Fruit fly (Drosophila melanogaster) whole organism, adult: ENCODE measurements around the gene RpS19b.

ENCODE experiments used
- CG14711 ChIP-seq: fragments of 200-800 bp; sonication (Bioruptor generic); optimal IDR thresholded peaks from 2 replicates; lab custom pipeline; 2018; ENCODE audit warnings: missing biosample characterization, mild to moderate bottlenecking, missing genetic modification characterization, moderate library complexity
- CG1620 ChIP-seq: fragments of 200-800 bp; sonication (Bioruptor generic); optimal IDR thresholded peaks from 2 replicates; lab custom pipeline; 2016; ENCODE audit warnings: missing biosample characterization, missing genetic modification characterization
- CG33017 ChIP-seq: fragments of 200-800 bp; sonication (Bioruptor generic); optimal IDR thresholded peaks from 2 replicates; lab custom pipeline; 2018; ENCODE audit warnings: missing biosample characterization, mild to moderate bottlenecking, missing genetic modification characterization, moderate library complexity
- CG7045 ChIP-seq: fragments of 200-800 bp; sonication (Bioruptor generic); optimal IDR thresholded peaks from 2 replicates; lab custom pipeline; 2017; ENCODE audit warnings: missing biosample characterization, mild to moderate bottlenecking, missing genetic modification characterization
- CG7101 ChIP-seq: fragments of 200-800 bp; sonication (Bioruptor generic); optimal IDR thresholded peaks from 2 replicates; lab custom pipeline; 2018; ENCODE audit warnings: missing biosample characterization, mild to moderate bottlenecking, missing genetic modification characterization, moderate library complexity
- Clk ChIP-seq: fragments of 200-800 bp; sonication (Bioruptor generic); optimal IDR thresholded peaks from 2 replicates; lab custom pipeline; 2017; ENCODE audit warnings: missing biosample characterization, missing genetic modification characterization
- Crg-1 ChIP-seq: fragments of 200-800 bp; sonication (Bioruptor generic); optimal IDR thresholded peaks from 2 replicates; lab custom pipeline; 2016; ENCODE audit warnings: missing biosample characterization, missing genetic modification characterization
- Hr96 ChIP-seq: fragments of 200-800 bp; sonication (Bioruptor generic); optimal IDR thresholded peaks from 2 replicates; lab custom pipeline; 2016; ENCODE audit warnings: missing biosample characterization, missing genetic modification characterization
- Mnt ChIP-seq: fragments of 200-800 bp; sonication (Bioruptor generic); optimal IDR thresholded peaks from 2 replicates; lab custom pipeline; 2016; ENCODE audit warnings: missing biosample characterization, mild to moderate bottlenecking, missing genetic modification characterization
- bab1 ChIP-seq: fragments of 200-800 bp; sonication (Bioruptor generic); optimal IDR thresholded peaks from 3 replicates; lab custom pipeline; 2019; ENCODE audit warnings: missing biosample characterization, mild to moderate bottlenecking, missing genetic modification characterization, moderate library complexity
- cnc ChIP-seq, 2 experiments: fragments of >200 bp; optimal IDR thresholded peaks; 2 replicates each; lab custom pipeline; 2017
- kay ChIP-seq: fragments of 200-800 bp; sonication (Bioruptor generic); peaks from one replicate; lab custom pipeline; 2016; ENCODE audit warnings: missing biosample characterization, missing genetic modification characterization, borderline replicate concordance
- pad ChIP-seq: fragments of 200-800 bp; sonication (Bioruptor generic); optimal IDR thresholded peaks from 3 replicates; lab custom pipeline; 2017; ENCODE audit warnings: missing biosample characterization, missing genetic modification characterization, mild to moderate bottlenecking, moderate library complexity, missing genetic modification reagents
- tj ChIP-seq: fragments of 200-800 bp; sonication (Bioruptor generic); optimal IDR thresholded peaks from 3 replicates; lab custom pipeline; 2017; ENCODE audit warnings: missing biosample characterization, mild to moderate bottlenecking, missing genetic modification characterization, moderate library complexity

DNA sequence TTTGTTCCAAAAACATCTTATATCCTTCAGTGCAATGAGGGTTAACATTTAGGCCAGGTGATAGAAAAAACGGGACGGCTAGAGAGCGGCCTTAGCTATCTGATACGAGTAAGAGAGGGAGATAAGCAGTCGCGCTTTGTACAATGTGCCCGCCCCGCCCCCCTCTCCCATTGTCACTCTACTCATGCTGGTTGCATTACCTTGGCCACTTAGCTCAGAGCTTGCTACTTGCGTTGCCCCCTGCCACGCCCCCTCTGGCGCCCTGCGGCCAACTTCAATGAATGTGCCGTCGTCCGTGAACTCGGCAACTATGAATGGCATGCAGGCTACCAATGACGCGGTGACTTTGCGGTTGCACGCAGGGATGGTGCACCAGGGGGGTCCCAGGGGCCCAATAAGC lies 38.4 kb upstream of the RpS19b start:
- TF ChIP-seq tj (no peak), Crg-1 (GFP tag; lab: Kevin White, UChicago) (no peak), CG7045 (GFP tag; lab: Kevin White, UChicago) (no peak), CG14711 (tag; lab: Kevin White, UChicago) (no peak), Hr96 (no peak), Clk (GFP tag; lab: Kevin White, UChicago) (no peak), cnc (optimal IDR thresholded peaks at IDR 0.05; lab: Kevin White, UChicago) (no peak), CG33017 (no peak), bab1 (GFP tag; lab: Kevin White, UChicago) (no peak), CG1620 (GFP tag; lab: Kevin White, UChicago) (no peak), Mnt (GFP tag; lab: Kevin White, UChicago) (no peak), pad (GFP tag; lab: Kevin White, UChicago) (no peak), kay (no peak), CG7101 (tag; lab: Kevin White, UChicago) (no peak)
